Fruit fly (Drosophila melanogaster) whole organism, embryonic: ENCODE data around the gene APP-BP1.

Experiments
- B-H1 ChIP-seq: fragments of 200-800 bp; sonication (Bioruptor generic); IDR thresholded peaks from 3 replicates; pipeline ENCODE4 v1.3.6; 2022; ENCODE audit warnings: missing biosample characterization, missing genetic modification characterization
- CG10209 ChIP-seq: fragments of 200-800 bp; sonication (Bioruptor generic); optimal IDR thresholded peaks from 3 replicates; lab custom pipeline; 2017; ENCODE audit warnings: missing biosample characterization, mild to moderate bottlenecking, missing genetic modification characterization, missing genetic modification reagents
- CG10267 ChIP-seq: fragments of 200-800 bp; sonication (Bioruptor generic); optimal IDR thresholded peaks from 2 replicates; lab custom pipeline; 2018; ENCODE audit warnings: missing biosample characterization, mild to moderate bottlenecking, missing genetic modification characterization, moderate library complexity
- CG13296 ChIP-seq: fragments of 200-800 bp; sonication (Bioruptor generic); optimal IDR thresholded peaks from 3 replicates; lab custom pipeline; 2018; ENCODE audit warnings: missing biosample characterization, mild to moderate bottlenecking, missing genetic modification characterization
- CG14965 ChIP-seq: fragments of 200-800 bp; sonication (Bioruptor generic); optimal IDR thresholded peaks from 2 replicates; lab custom pipeline; 2016; ENCODE audit warnings: missing biosample characterization, missing genetic modification characterization, borderline replicate concordance
- CG18764 ChIP-seq: fragments of 200-800 bp; sonication (Bioruptor generic); optimal IDR thresholded peaks from 3 replicates; lab custom pipeline; 2016; ENCODE audit warnings: missing biosample characterization, missing genetic modification characterization
- CG2199 ChIP-seq: fragments of 200-800 bp; sonication (Bioruptor generic); IDR thresholded peaks from 3 replicates; pipeline ENCODE4 v1.3.6; 2022; ENCODE audit warnings: missing biosample characterization, missing genetic modification characterization
- CG2712 ChIP-seq: fragments of 200-800 bp; optimal IDR thresholded peaks from 3 replicates; lab custom pipeline; 2019; ENCODE audit warnings: missing biosample characterization, mild to moderate bottlenecking, missing genetic modification characterization, moderate library complexity
- CG30431 ChIP-seq: fragments of 200-800 bp; sonication (Bioruptor generic); optimal IDR thresholded peaks from 2 replicates; lab custom pipeline; 2017; ENCODE audit warnings: missing biosample characterization, missing genetic modification characterization
- CG3065 ChIP-seq: fragments of 200-800 bp; sonication (Bioruptor generic); optimal IDR thresholded peaks from 2 replicates; lab custom pipeline; 2016; ENCODE audit warnings: missing biosample characterization, missing genetic modification characterization
- CG3726 ChIP-seq: fragments of 200-800 bp; sonication (Bioruptor generic); IDR thresholded peaks from 3 replicates; pipeline ENCODE4, ENCODE4 v1.3.6; 2022; ENCODE audit warnings: missing biosample characterization, missing genetic modification characterization
- CG4424 ChIP-seq: fragments of 200-800 bp; sonication (Bioruptor generic); optimal IDR thresholded peaks from 3 replicates; lab custom pipeline; 2016; ENCODE audit warnings: missing biosample characterization, missing genetic modification characterization
- CG4617 ChIP-seq: fragments of 200-800 bp; sonication (Bioruptor generic); optimal IDR thresholded peaks from 3 replicates; lab custom pipeline; 2016; ENCODE audit warnings: missing biosample characterization, missing genetic modification characterization, borderline replicate concordance
- CG4707 ChIP-seq: fragments of 200-800 bp; sonication (Bioruptor generic); optimal IDR thresholded peaks from 2 replicates; lab custom pipeline; 2018; ENCODE audit warnings: missing biosample characterization, mild to moderate bottlenecking, missing genetic modification characterization, moderate library complexity
- CG7745 ChIP-seq: fragments of 200-800 bp; sonication (Bioruptor generic); optimal IDR thresholded peaks from 2 replicates; lab custom pipeline; 2018; ENCODE audit warnings: missing biosample characterization, mild to moderate bottlenecking, missing genetic modification characterization, moderate library complexity
- CG8089 ChIP-seq: fragments of 200-800 bp; sonication (Bioruptor generic); optimal IDR thresholded peaks from 3 replicates; lab custom pipeline; 2016; ENCODE audit warnings: missing biosample characterization, missing genetic modification characterization
- CG8281 ChIP-seq: fragments of 200-800 bp; sonication (Bioruptor generic); optimal IDR thresholded peaks from 2 replicates; lab custom pipeline; 2018; ENCODE audit warnings: missing biosample characterization, mild to moderate bottlenecking, missing genetic modification characterization, moderate library complexity
- CG8478 ChIP-seq: fragments of >200 bp; optimal IDR thresholded peaks from 2 replicates; lab custom pipeline; 2018
- CG9932 ChIP-seq: fragments of 200-800 bp; sonication (Bioruptor generic); IDR thresholded peaks from 2 replicates; pipeline ENCODE4 v1.3.6; 2022; ENCODE audit warnings: missing biosample characterization, missing genetic modification characterization
- CoRest ChIP-seq: fragments of 200-800 bp; sonication (Bioruptor generic); optimal IDR thresholded peaks from 3 replicates; lab custom pipeline; 2018; ENCODE audit warnings: missing biosample characterization, mild to moderate bottlenecking, missing genetic modification characterization, moderate library complexity
- Dp ChIP-seq: fragments of 200-800 bp; sonication (Bioruptor generic); optimal IDR thresholded peaks from 2 replicates; lab custom pipeline; 2018; ENCODE audit warnings: missing biosample characterization, mild to moderate bottlenecking, missing genetic modification characterization, moderate library complexity
- Fer1 ChIP-seq: fragments of 200-800 bp; sonication (Bioruptor generic); optimal IDR thresholded peaks from 2 replicates; lab custom pipeline; 2017; ENCODE audit warnings: missing biosample characterization, mild to moderate bottlenecking, missing genetic modification characterization
- Fer2 ChIP-seq: fragments of 200-800 bp; sonication (Bioruptor generic); optimal IDR thresholded peaks from 2 replicates; lab custom pipeline; 2018; ENCODE audit warnings: missing biosample characterization, mild to moderate bottlenecking, missing genetic modification characterization, moderate library complexity
- H2.0 ChIP-seq: fragments of 200-800 bp; sonication (Bioruptor generic); IDR thresholded peaks from 2 replicates; pipeline ENCODE4 v1.3.6; 2022; ENCODE audit warnings: missing biosample characterization, missing genetic modification characterization
- Hand ChIP-seq: fragments of 200-800 bp; sonication (Bioruptor generic); optimal IDR thresholded peaks from 2 replicates; lab custom pipeline; 2017; ENCODE audit warnings: mild to moderate bottlenecking, missing biosample characterization, missing genetic modification reagents, missing genetic modification characterization
- HmgZ ChIP-seq: fragments of 200-800 bp; sonication (Bioruptor generic); optimal IDR thresholded peaks from 2 replicates; lab custom pipeline; 2018; ENCODE audit warnings: missing biosample characterization, mild to moderate bottlenecking, missing genetic modification characterization
- NC2α ChIP-seq: fragments of 200-800 bp; sonication (Bioruptor generic); optimal IDR thresholded peaks from 2 replicates; lab custom pipeline; 2016; ENCODE audit warnings: missing biosample characterization, missing genetic modification characterization
- Oaz ChIP-seq: fragments of 200-800 bp; sonication (Bioruptor generic); IDR thresholded peaks from 2 replicates; pipeline ENCODE4 v1.3.6; 2022; ENCODE audit warnings: missing biosample characterization, missing genetic modification characterization
- Opbp ChIP-seq: fragments of 200-800 bp; sonication (Bioruptor generic); IDR thresholded peaks from 3 replicates; pipeline ENCODE4 v1.3.6; 2022; ENCODE audit warnings: missing biosample characterization, missing genetic modification characterization; ENCODE audit not compliant: partially characterized antibody
- Rfx ChIP-seq: fragments of 200-800 bp; sonication (Bioruptor generic); IDR thresholded peaks from 2 replicates; pipeline ENCODE4 v1.3.6; 2022; ENCODE audit warnings: missing biosample characterization, missing genetic modification characterization
- ara ChIP-seq: fragments of 200-800 bp; sonication (Bioruptor generic); IDR thresholded peaks from 2 replicates; pipeline ENCODE4 v1.3.6; 2022; ENCODE audit warnings: missing biosample characterization, missing genetic modification characterization
- bbx ChIP-seq: fragments of 200-800 bp; sonication (Bioruptor generic); IDR thresholded peaks from 2 replicates; pipeline ENCODE4 v1.3.6; 2022; ENCODE audit warnings: missing biosample characterization, missing genetic modification characterization; ENCODE audit not compliant: partially characterized antibody
- chn ChIP-seq: fragments of 200-800 bp; sonication (Bioruptor generic); optimal IDR thresholded peaks from 2 replicates; lab custom pipeline; 2016; ENCODE audit warnings: missing biosample characterization, missing genetic modification characterization
- da ChIP-seq: fragments of 200-800 bp; sonication (Bioruptor generic); optimal IDR thresholded peaks from 2 replicates; lab custom pipeline; 2016; ENCODE audit warnings: missing biosample characterization, missing genetic modification characterization
- danr ChIP-seq: fragments of 200-800 bp; sonication (Bioruptor generic); IDR thresholded peaks from 2 replicates; pipeline ENCODE4 v1.3.6; 2022; ENCODE audit warnings: missing biosample characterization, missing genetic modification characterization
- dpn ChIP-seq, 2 experiments: fragments of 200-800 bp; sonication (Bioruptor generic); optimal IDR thresholded peaks; 3 replicates each; lab custom pipeline; 2016; ENCODE audit warnings: missing biosample characterization in 2 of 2, missing genetic modification characterization in 2 of 2
- gce ChIP-seq: fragments of 200-800 bp; sonication (Bioruptor generic); IDR thresholded peaks from 3 replicates; pipeline ENCODE4 v1.3.6; 2022; ENCODE audit warnings: missing biosample characterization, missing genetic modification characterization
- gcm ChIP-seq: fragments of 200-800 bp; sonication (Bioruptor generic); optimal IDR thresholded peaks from 2 replicates; lab custom pipeline; 2019; ENCODE audit warnings: missing biosample characterization, mild to moderate bottlenecking, missing genetic modification characterization, moderate library complexity
- ham ChIP-seq: fragments of 200-800 bp; sonication (Bioruptor generic); IDR thresholded peaks from 2 replicates; pipeline ENCODE4 v1.3.6; 2022; ENCODE audit warnings: missing biosample characterization, missing genetic modification characterization
- klu ChIP-seq: fragments of 200-800 bp; sonication (Bioruptor generic); IDR thresholded peaks from 2 replicates; pipeline ENCODE4 v1.3.6; 2022; ENCODE audit warnings: missing biosample characterization, missing genetic modification characterization
- nom ChIP-seq: fragments of 200-800 bp; sonication (Bioruptor generic); optimal IDR thresholded peaks from 2 replicates; lab custom pipeline; 2017; ENCODE audit warnings: missing biosample characterization, missing genetic modification characterization, mild to moderate bottlenecking, moderate library complexity, missing genetic modification reagents
- oc ChIP-seq: fragments of 200-800 bp; sonication (Bioruptor generic); optimal IDR thresholded peaks from 2 replicates; lab custom pipeline; 2018; ENCODE audit warnings: missing biosample characterization, mild to moderate bottlenecking, missing genetic modification characterization, moderate library complexity
- pan ChIP-seq, 4 experiments: fragments of >200 bp in 3 of 4; fragments of 200-800 bp in 1 of 4; sonication (Bioruptor generic) in 1 of 4; optimal IDR thresholded peaks in 3 of 4; IDR thresholded peaks in 1 of 4; 2 replicates each; pipeline versions ENCODE4 v1.3.6 to Lab custom; 2017 to 2022; ENCODE audit warnings: missing biosample characterization in 2 of 4, missing genetic modification characterization in 2 of 4, mixed read lengths in 1 of 4
- slbo ChIP-seq: fragments of 200-800 bp; sonication (Bioruptor generic); IDR thresholded peaks from 2 replicates; pipeline ENCODE4 v1.3.6; 2022; ENCODE audit warnings: missing biosample characterization, missing genetic modification characterization
- tin ChIP-seq: fragments of 200-800 bp; sonication (Bioruptor generic); optimal IDR thresholded peaks from 3 replicates; lab custom pipeline; 2016; ENCODE audit warnings: missing biosample characterization, missing genetic modification characterization
- vfl ChIP-seq: fragments of 200-800 bp; sonication (Bioruptor generic); optimal IDR thresholded peaks from 2 replicates; lab custom pipeline; 2016; ENCODE audit warnings: missing biosample characterization, missing genetic modification characterization

APP-BP1 gene

dm6 chr3L:11089805-11090440, 8.3 kb upstream of the APP-BP1 start (continued):
- no peak for TF ChIP-seq pan (optimal IDR thresholded peaks at IDR 0.05; lab: Kevin White, UChicago)
- TF ChIP-seq pan (GFP tag; optimal IDR thresholded peaks at IDR 0.05 in 1 of 2, IDR thresholded peaks at IDR 0.05 in 1 of 2), result peak in 1 of 2 experiments; percentile 84
- TF ChIP-seq CG10209, result peak; percentile 92
- peak; percentile 91 for TF ChIP-seq gcm (GFP tag; lab: Kevin White, UChicago)
- TF ChIP-seq CG8089 (GFP tag; lab: Kevin White, UChicago), result peak; percentile 69
- peak; percentile 41; the same call in 1 of the 2 replicates for TF ChIP-seq CG9932 (GFP tag; lab: Robert Waterston, UW)
- no peak for TF ChIP-seq Fer2 (tag; lab: Kevin White, UChicago)
- no peak for TF ChIP-seq ham (GFP tag; lab: Robert Waterston, UW)
- peak; percentile 57 for TF ChIP-seq CG4707
- no peak for TF ChIP-seq nom (GFP tag; lab: Kevin White, UChicago)
- peak; percentile 82 for TF ChIP-seq Hand (GFP tag; lab: Kevin White, UChicago)
- TF ChIP-seq CG4424 (GFP tag; lab: Kevin White, UChicago), result peak; percentile 94
- peak; percentile 54 for TF ChIP-seq H2.0 (GFP tag; lab: Robert Waterston, UW)
- TF ChIP-seq NC2α (GFP tag; lab: Kevin White, UChicago), result peak; percentile 87
- TF ChIP-seq B-H1 (GFP tag; lab: Robert Waterston, UW), result peak; percentile 50
- TF ChIP-seq tin (GFP tag; lab: Kevin White, UChicago), result peak; percentile 87
- TF ChIP-seq CG30431, result peak; percentile 87
- TF ChIP-seq Oaz (GFP tag; lab: Robert Waterston, UW), result peak; percentile 43; the same call in 1 of the 2 replicates
- no peak for TF ChIP-seq CG8478 (lab: Kevin White, UChicago)
- peak; percentile 69 for TF ChIP-seq CG7745 (tag; lab: Kevin White, UChicago)
- peak; percentile 84 for TF ChIP-seq chn (GFP tag; lab: Kevin White, UChicago)

- TF ChIP-seq dpn (GFP tag; optimal IDR thresholded peaks at IDR 0.05; lab: Kevin White, UChicago), result peak; percentile 68 to 74
- no peak for TF ChIP-seq Fer1 (GFP tag; lab: Kevin White, UChicago)
- TF ChIP-seq CG3065 (GFP tag; lab: Kevin White, UChicago), result peak; percentile 34
- peak; percentile 94 for TF ChIP-seq CG10267
- no peak for TF ChIP-seq gce (GFP tag; lab: Robert Waterston, UW)
- no peak for TF ChIP-seq da (GFP tag; lab: Kevin White, UChicago)
- no peak for TF ChIP-seq CoRest (tag; lab: Kevin White, UChicago)
- 0 out of 3 replicates have a peak, but pooled peaks have one; percentile 46 for TF ChIP-seq CG2199
- TF ChIP-seq CG14965, result no peak
- no peak for TF ChIP-seq CG3726
- TF ChIP-seq HmgZ (tag; lab: Kevin White, UChicago), result peak; percentile 42
- peak; percentile 42; the same call in 1 of the 3 replicates for TF ChIP-seq Opbp
- peak; percentile 62 for TF ChIP-seq oc (tag; lab: Kevin White, UChicago)
- peak; percentile 52 for TF ChIP-seq CG18764
- peak; percentile 48 for TF ChIP-seq slbo (GFP tag; lab: Robert Waterston, UW)
- TF ChIP-seq CG8281 (tag; lab: Kevin White, UChicago), result no peak
- TF ChIP-seq vfl (GFP tag; lab: Kevin White, UChicago), result peak; percentile 22
- peak; percentile 2 for TF ChIP-seq Dp
- peak; percentile 53 for TF ChIP-seq Rfx (GFP tag; lab: Robert Waterston, UW)
- no peak for TF ChIP-seq CG13296 (GFP tag; lab: Kevin White, UChicago)
- peak; percentile 94 for TF ChIP-seq CG4617 (GFP tag; lab: Kevin White, UChicago)
- peak; percentile 24 for TF ChIP-seq CG2712 (tag; lab: Kevin White, UChicago)
- TF ChIP-seq danr (GFP tag; lab: Robert Waterston, UW), result no peak
- no peak for TF ChIP-seq pan (optimal IDR thresholded peaks at IDR 0.05; lab: Kevin White, UChicago)
- peak in 1 of 2 experiments; percentile 64 for TF ChIP-seq pan (GFP tag; optimal IDR thresholded peaks at IDR 0.05 in 1 of 2, IDR thresholded peaks at IDR 0.05 in 1 of 2)
- TF ChIP-seq ara (GFP tag; lab: Robert Waterston, UW), result peak; percentile 52
- TF ChIP-seq klu (GFP tag; lab: Robert Waterston, UW), result 0 out of 2 replicates have a peak, but pooled peaks have one; percentile 40
- TF ChIP-seq bbx (GFP tag; lab: Robert Waterston, UW), result peak; percentile 48
Observed at dm6 chr3L:11091943-11092609, 6.1 kb upstream of the APP-BP1 start.
